Worm (Caenorhabditis elegans) whole organism, L2 larva: ENCODE measurements around the gene rpia-1.

Source experiments
- ama-1 ChIP-seq: fragments of 150-350 bp; optimal IDR thresholded peaks from 2 replicates; lab custom pipeline; 2018; ENCODE audit warnings: inconsistent platforms
- blmp-1 ChIP-seq: sonication (generic microtip); optimal IDR thresholded peaks from 2 replicates; lab custom pipeline; 2017; ENCODE audit warnings: missing genetic modification characterization, mild to moderate bottlenecking, missing compliant biosample characterization, antibody characterized with exemption, moderate library complexity; ENCODE audit not compliant: insufficient read depth
- ceh-82 ChIP-seq: fragments of 150-350 bp; optimal IDR thresholded peaks from 2 replicates; lab custom pipeline; 2014; ENCODE audit warnings: missing biosample characterization, missing genetic modification characterization
- elt-1 ChIP-seq: fragments of 150-350 bp; optimal IDR thresholded peaks from 2 replicates; lab custom pipeline; 2014; ENCODE audit warnings: missing biosample characterization, missing genetic modification characterization
- elt-3 ChIP-seq: sonication (generic microtip); optimal IDR thresholded peaks from 2 replicates; lab custom pipeline; 2017; ENCODE audit warnings: missing biosample characterization, missing genetic modification characterization
- fos-1 ChIP-seq: fragments of 150-350 bp; optimal IDR thresholded peaks from 2 replicates; lab custom pipeline; 2014; ENCODE audit warnings: missing biosample characterization, missing genetic modification characterization
- lin-11 ChIP-seq: fragments of 150-350 bp; sonication (generic microtip); optimal IDR thresholded peaks from 2 replicates; lab custom pipeline; 2014; ENCODE audit warnings: missing biosample characterization, missing genetic modification characterization, inconsistent platforms, mixed read lengths
- nhr-11 ChIP-seq: fragments of 150-350 bp; optimal IDR thresholded peaks from 2 replicates; lab custom pipeline; 2014; ENCODE audit warnings: missing biosample characterization, missing genetic modification characterization
- nhr-25 ChIP-seq: fragments of 150-350 bp; sonication (generic microtip); optimal IDR thresholded peaks from 3 replicates; lab custom pipeline; 2014; ENCODE audit warnings: missing biosample characterization, missing genetic modification characterization
- snpc-4 ChIP-seq: fragments of 150-350 bp; optimal IDR thresholded peaks from 2 replicates; lab custom pipeline; 2014; ENCODE audit warnings: missing biosample characterization, missing genetic modification characterization
- unc-39 ChIP-seq: fragments of 150-350 bp; optimal IDR thresholded peaks from 2 replicates; lab custom pipeline; 2014; ENCODE audit warnings: missing biosample characterization, missing genetic modification characterization
- unc-62 ChIP-seq: fragments of 150-350 bp; optimal IDR thresholded peaks from 2 replicates; lab custom pipeline; 2014; ENCODE audit warnings: missing biosample characterization, missing genetic modification reagents, missing genetic modification characterization
- zag-1 ChIP-seq: fragments of 150-350 bp; optimal IDR thresholded peaks from 2 replicates; lab custom pipeline; 2014; ENCODE audit warnings: missing biosample characterization, missing genetic modification characterization
- ztf-4 ChIP-seq: fragments of 150-350 bp; optimal IDR thresholded peaks from 2 replicates; lab custom pipeline; 2014; ENCODE audit warnings: missing biosample characterization, missing genetic modification characterization

ce11 chrIII:7124364-7124763 is 1.4 kb downstream of the rpia-1 start, which contains the start of gene B0280.2:
- TF ChIP-seq elt-1 (tag; lab: Kevin White, UChicago) (no peak), unc-39 (tag; lab: Kevin White, UChicago) (no peak), ceh-82 (tag; lab: Kevin White, UChicago) (no peak), lin-11 (tag; lab: Kevin White, UChicago) (no peak), elt-3 (tag; lab: Kevin White, UChicago) (no peak), nhr-25 (tag; lab: Kevin White, UChicago) (no peak), ama-1 (lab: Kevin White, UChicago) (no peak), zag-1 (no peak), blmp-1 (tag; lab: Kevin White, UChicago) (no peak), fos-1 (tag; lab: Kevin White, UChicago) (no peak), ztf-4 (no peak), unc-62 (GFP tag; lab: Kevin White, UChicago) (no peak), snpc-4 (tag; lab: Kevin White, UChicago) (no peak), nhr-11 (tag; lab: Kevin White, UChicago) (no peak)
